Worm (Caenorhabditis elegans) whole organism, L4/young adult: ENCODE measurements around the gene F02D10.6.

ENCODE experiments used
- W03F9.2 ChIP-seq: fragments of 150-350 bp; optimal IDR thresholded peaks from 2 replicates; lab custom pipeline; 2014; ENCODE audit warnings: missing biosample characterization, missing genetic modification characterization
- dao-5 ChIP-seq: sonication (generic microtip); optimal IDR thresholded peaks from 2 replicates; lab custom pipeline; 2016; ENCODE audit warnings: missing genotype, missing genetic modification characterization, moderate library complexity, missing compliant biosample characterization
- him-1 ChIP-seq: sonication (generic microtip); optimal IDR thresholded peaks from 2 replicates; lab custom pipeline; 2016; ENCODE audit warnings: missing genotype, missing genetic modification reagents, missing genetic modification characterization, missing compliant biosample characterization

DNA sequence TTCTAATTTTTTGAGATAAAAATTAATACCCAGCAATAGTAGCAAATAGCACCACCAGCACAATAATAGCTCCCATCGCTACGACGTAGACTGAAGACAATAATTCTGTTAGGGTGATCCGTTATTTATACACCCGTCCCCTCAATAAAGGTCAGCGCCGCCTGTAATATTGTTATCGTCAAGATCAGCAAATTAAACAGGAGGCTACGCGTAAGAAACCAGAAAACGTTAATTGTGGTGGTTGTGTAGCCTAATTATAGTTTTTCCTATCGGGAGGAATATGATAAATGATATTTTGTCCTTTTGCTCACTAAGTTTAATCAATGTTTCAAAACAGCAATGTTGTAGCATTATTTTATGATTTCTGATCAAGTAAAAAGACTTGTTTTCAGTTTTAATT, 41.9 kb downstream of the F02D10.6 start, which contains the start of the genes cyp-13B1 and C29F7.1:
- TF ChIP-seq him-1 (tag; lab: Kevin White, UChicago), result no peak
- no peak for TF ChIP-seq dao-5 (tag; lab: Kevin White, UChicago)
- no peak for TF ChIP-seq W03F9.2 (tag; lab: Kevin White, UChicago)
